Worm (Caenorhabditis elegans) whole organism, L2 larva: ENCODE measurements around the gene gln-2.

Experiments
- ceh-82 ChIP-seq: fragments of 150-350 bp; optimal IDR thresholded peaks from 2 replicates; lab custom pipeline; 2014; ENCODE audit warnings: missing biosample characterization, missing genetic modification characterization
- elt-1 ChIP-seq: fragments of 150-350 bp; optimal IDR thresholded peaks from 2 replicates; lab custom pipeline; 2014; ENCODE audit warnings: missing biosample characterization, missing genetic modification characterization
- nhr-237 ChIP-seq: fragments of 150-350 bp; optimal IDR thresholded peaks from 2 replicates; lab custom pipeline; 2014; ENCODE audit warnings: missing biosample characterization, missing genetic modification characterization
- unc-62 ChIP-seq: fragments of 150-350 bp; optimal IDR thresholded peaks from 2 replicates; lab custom pipeline; 2014; ENCODE audit warnings: missing biosample characterization, missing genetic modification reagents, missing genetic modification characterization
- zag-1 ChIP-seq: fragments of 150-350 bp; optimal IDR thresholded peaks from 2 replicates; lab custom pipeline; 2014; ENCODE audit warnings: missing biosample characterization, missing genetic modification characterization

DNA sequence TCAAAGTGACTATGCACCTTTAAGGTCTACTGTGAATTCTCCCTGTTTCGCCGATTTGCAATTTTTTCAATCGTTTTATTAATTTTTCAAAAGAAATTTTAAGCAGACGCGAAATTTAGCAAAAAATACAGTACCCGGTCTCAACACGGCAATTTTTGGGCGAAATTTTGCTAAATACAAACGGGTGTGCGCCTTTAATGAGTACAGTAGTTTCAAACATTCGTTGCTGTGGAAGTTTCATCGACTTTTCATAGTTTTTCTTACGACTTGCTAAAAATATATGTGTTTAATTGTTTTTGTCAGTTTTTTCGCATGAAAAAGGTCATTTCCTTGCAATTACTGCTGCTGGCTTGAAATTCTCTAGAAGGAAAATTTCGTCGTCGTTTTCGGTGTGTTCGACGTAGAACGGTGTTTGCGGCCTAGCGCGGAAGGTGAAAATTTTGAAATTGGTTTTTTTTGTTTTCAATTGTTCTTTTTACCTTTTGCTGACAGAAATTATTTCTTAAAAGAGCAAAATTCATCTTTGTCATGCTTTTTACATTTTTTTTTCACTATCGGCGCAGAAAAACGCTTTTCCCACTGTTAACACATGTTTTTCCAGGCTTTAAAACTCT, 2.3 kb upstream of the gln-2 start, which contains the start of gene K03H1.7:
- TF ChIP-seq elt-1 (tag; lab: Kevin White, UChicago): no peak
- TF ChIP-seq zag-1 (tag; lab: Kevin White, UChicago): no peak
- TF ChIP-seq unc-62 (GFP tag; lab: Kevin White, UChicago): no peak
- TF ChIP-seq ceh-82 (tag; lab: Kevin White, UChicago): no peak
- no peak for TF ChIP-seq nhr-237
